Fruit fly (Drosophila melanogaster) whole organism, embryonic: ENCODE measurements around the gene Sec61alpha.

ENCODE experiments used
- CG10959 ChIP-seq: fragments of 200-800 bp; sonication (Bioruptor generic); IDR thresholded peaks from 2 replicates; pipeline ENCODE4 v1.3.6; 2022; ENCODE audit warnings: missing biosample characterization, missing genetic modification characterization
- CG11695 ChIP-seq: fragments of 200-800 bp; sonication (Bioruptor generic); IDR thresholded peaks from 3 replicates; pipeline ENCODE4 v1.3.6; 2022; ENCODE audit warnings: missing biosample characterization, missing genetic modification characterization
- CG12071 ChIP-seq: fragments of 200-800 bp; sonication (Bioruptor generic); optimal IDR thresholded peaks from 3 replicates; lab custom pipeline; 2018; ENCODE audit warnings: missing biosample characterization, mild to moderate bottlenecking, missing genetic modification characterization
- CG12659 ChIP-seq: fragments of 200-800 bp; sonication (Bioruptor generic); optimal IDR thresholded peaks from 3 replicates; lab custom pipeline; 2017; ENCODE audit warnings: mild to moderate bottlenecking, missing biosample characterization, missing genetic modification reagents, missing genetic modification characterization
- CG12769 ChIP-seq: fragments of 200-800 bp; sonication (Bioruptor generic); optimal IDR thresholded peaks from 2 replicates; lab custom pipeline; 2019; ENCODE audit warnings: missing biosample characterization, mild to moderate bottlenecking, missing genetic modification characterization, moderate library complexity
- CG13894 ChIP-seq: fragments of 200-800 bp; sonication (Bioruptor generic); optimal IDR thresholded peaks from 3 replicates; lab custom pipeline; 2018; ENCODE audit warnings: missing biosample characterization, mild to moderate bottlenecking, missing genetic modification characterization, moderate library complexity
- CG14710 ChIP-seq: fragments of 200-800 bp; sonication (Bioruptor generic); optimal IDR thresholded peaks from 3 replicates; lab custom pipeline; 2019; ENCODE audit warnings: missing biosample characterization, mild to moderate bottlenecking, missing genetic modification characterization, moderate library complexity
- CG15269 ChIP-seq: fragments of 200-800 bp; sonication (Bioruptor generic); optimal IDR thresholded peaks from 2 replicates; lab custom pipeline; 2018; ENCODE audit warnings: missing biosample characterization, mild to moderate bottlenecking, missing genetic modification characterization, moderate library complexity
- CG15514 ChIP-seq: fragments of 200-800 bp; sonication (Bioruptor generic); optimal IDR thresholded peaks from 3 replicates; lab custom pipeline; 2017; ENCODE audit warnings: missing biosample characterization, missing genetic modification characterization, mild to moderate bottlenecking, moderate library complexity, missing genetic modification reagents
- CG17186 ChIP-seq: fragments of 200-800 bp; sonication (Bioruptor generic); optimal IDR thresholded peaks from 3 replicates; lab custom pipeline; 2017; ENCODE audit warnings: missing biosample characterization, missing genetic modification reagents, missing genetic modification characterization
- CG17361 ChIP-seq: fragments of 200-800 bp; sonication (Bioruptor generic); IDR thresholded peaks from 3 replicates; pipeline ENCODE4 v1.3.6; 2022; ENCODE audit warnings: missing biosample characterization, missing genetic modification characterization
- CG17802 ChIP-seq: fragments of 200-800 bp; sonication (Bioruptor generic); optimal IDR thresholded peaks from 2 replicates; lab custom pipeline; 2018; ENCODE audit warnings: missing biosample characterization, mild to moderate bottlenecking, missing genetic modification characterization, moderate library complexity
- CG18764 ChIP-seq: fragments of 200-800 bp; sonication (Bioruptor generic); optimal IDR thresholded peaks from 3 replicates; lab custom pipeline; 2016; ENCODE audit warnings: missing biosample characterization, missing genetic modification characterization
- CG2116 ChIP-seq: fragments of 200-800 bp; sonication (Bioruptor generic); optimal IDR thresholded peaks from 3 replicates; lab custom pipeline; 2018; ENCODE audit warnings: missing biosample characterization, mild to moderate bottlenecking, missing genetic modification characterization
- CG2712 ChIP-seq: fragments of 200-800 bp; optimal IDR thresholded peaks from 3 replicates; lab custom pipeline; 2019; ENCODE audit warnings: missing biosample characterization, mild to moderate bottlenecking, missing genetic modification characterization, moderate library complexity
- CG3281 ChIP-seq: fragments of 200-800 bp; sonication (Bioruptor generic); optimal IDR thresholded peaks from 3 replicates; lab custom pipeline; 2017; ENCODE audit warnings: missing biosample characterization, mild to moderate bottlenecking, missing genetic modification characterization
- CG33213 ChIP-seq: fragments of 200-800 bp; sonication (Bioruptor generic); optimal IDR thresholded peaks from 3 replicates; lab custom pipeline; 2016; ENCODE audit warnings: missing biosample characterization, missing genetic modification characterization
- CG34224 ChIP-seq: fragments of 200-800 bp; sonication (Bioruptor generic); IDR thresholded peaks from 3 replicates; pipeline ENCODE4 v1.3.6; 2022; ENCODE audit warnings: missing biosample characterization, missing genetic modification characterization; ENCODE audit not compliant: partially characterized antibody
- CG4707 ChIP-seq: fragments of 200-800 bp; sonication (Bioruptor generic); optimal IDR thresholded peaks from 2 replicates; lab custom pipeline; 2018; ENCODE audit warnings: missing biosample characterization, mild to moderate bottlenecking, missing genetic modification characterization, moderate library complexity
- CG7839 ChIP-seq: fragments of 200-800 bp; sonication (Bioruptor generic); optimal IDR thresholded peaks from 3 replicates; lab custom pipeline; 2018; ENCODE audit warnings: missing biosample characterization, mild to moderate bottlenecking, missing genetic modification characterization, moderate library complexity
- CG8281 ChIP-seq: fragments of 200-800 bp; sonication (Bioruptor generic); optimal IDR thresholded peaks from 2 replicates; lab custom pipeline; 2018; ENCODE audit warnings: missing biosample characterization, mild to moderate bottlenecking, missing genetic modification characterization, moderate library complexity
- CG9437 ChIP-seq: fragments of 200-800 bp; sonication (Bioruptor generic); optimal IDR thresholded peaks from 2 replicates; lab custom pipeline; 2018; ENCODE audit warnings: missing biosample characterization, mild to moderate bottlenecking, missing genetic modification characterization
- CG9797 ChIP-seq: fragments of 200-800 bp; sonication (Bioruptor generic); optimal IDR thresholded peaks from 3 replicates; lab custom pipeline; 2018; ENCODE audit warnings: missing biosample characterization, mild to moderate bottlenecking, missing genetic modification characterization
- Deaf1 ChIP-seq: fragments of 200-800 bp; optimal IDR thresholded peaks from 3 replicates; lab custom pipeline; 2019; ENCODE audit warnings: missing biosample characterization, mild to moderate bottlenecking, missing genetic modification characterization, moderate library complexity
- Dp ChIP-seq: fragments of 200-800 bp; sonication (Bioruptor generic); optimal IDR thresholded peaks from 2 replicates; lab custom pipeline; 2018; ENCODE audit warnings: missing biosample characterization, mild to moderate bottlenecking, missing genetic modification characterization, moderate library complexity
- Dref ChIP-seq: fragments of 200-800 bp; sonication (Bioruptor generic); IDR thresholded peaks from 2 replicates; pipeline ENCODE4 v1.3.6; 2022; ENCODE audit warnings: missing biosample characterization, missing genetic modification characterization
- Drgx ChIP-seq: fragments of 200-800 bp; sonication (Bioruptor generic); IDR thresholded peaks from 2 replicates; pipeline ENCODE4 v1.3.6; 2022; ENCODE audit warnings: missing biosample characterization, missing genetic modification characterization
- ERR ChIP-seq: fragments of 200-800 bp; sonication (Bioruptor generic); optimal IDR thresholded peaks from 2 replicates; lab custom pipeline; 2016; ENCODE audit warnings: missing biosample characterization, missing genetic modification characterization
- Eip74EF ChIP-seq, 2 experiments: fragments of 200-800 bp in 1 of 2; fragments of >200 bp in 1 of 2; sonication (Bioruptor generic) in 1 of 2; optimal IDR thresholded peaks; 2 replicates each; lab custom pipeline; 2017 to 2019; ENCODE audit warnings: missing biosample characterization in 2 of 2, missing genetic modification characterization in 2 of 2, mild to moderate bottlenecking in 1 of 2, moderate library complexity in 1 of 2
- HmgZ ChIP-seq: fragments of 200-800 bp; sonication (Bioruptor generic); optimal IDR thresholded peaks from 2 replicates; lab custom pipeline; 2018; ENCODE audit warnings: missing biosample characterization, mild to moderate bottlenecking, missing genetic modification characterization
- NC2β ChIP-seq: fragments of 200-800 bp; sonication (Bioruptor generic); optimal IDR thresholded peaks from 2 replicates; lab custom pipeline; 2016; ENCODE audit warnings: missing biosample characterization, missing genetic modification characterization
- Scr ChIP-seq: fragments of 200-800 bp; sonication (Bioruptor generic); IDR thresholded peaks from 2 replicates; pipeline ENCODE4 v1.3.6; 2022; ENCODE audit warnings: missing biosample characterization, missing genetic modification characterization; ENCODE audit not compliant: partially characterized antibody
- Sin3A ChIP-seq: fragments of >200 bp; optimal IDR thresholded peaks from 2 replicates; lab custom pipeline; 2018
- ab ChIP-seq: fragments of 200-800 bp; sonication (Bioruptor generic); optimal IDR thresholded peaks from 2 replicates; lab custom pipeline; 2016; ENCODE audit warnings: missing biosample characterization, missing genetic modification characterization
- ara ChIP-seq: fragments of 200-800 bp; sonication (Bioruptor generic); IDR thresholded peaks from 2 replicates; pipeline ENCODE4 v1.3.6; 2022; ENCODE audit warnings: missing biosample characterization, missing genetic modification characterization
- bbx ChIP-seq: fragments of 200-800 bp; sonication (Bioruptor generic); IDR thresholded peaks from 2 replicates; pipeline ENCODE4 v1.3.6; 2022; ENCODE audit warnings: missing biosample characterization, missing genetic modification characterization; ENCODE audit not compliant: partially characterized antibody
- chinmo ChIP-seq: fragments of 200-800 bp; sonication (Bioruptor generic); IDR thresholded peaks from 4 replicates; pipeline ENCODE4 v1.3.6; 2022; ENCODE audit warnings: missing biosample characterization, missing genetic modification characterization; ENCODE audit not compliant: partially characterized antibody
- chn ChIP-seq: fragments of 200-800 bp; sonication (Bioruptor generic); optimal IDR thresholded peaks from 2 replicates; lab custom pipeline; 2016; ENCODE audit warnings: missing biosample characterization, missing genetic modification characterization
- her ChIP-seq: fragments of 200-800 bp; sonication (Bioruptor generic); optimal IDR thresholded peaks from 2 replicates; lab custom pipeline; 2016; ENCODE audit warnings: missing biosample characterization, missing genetic modification characterization
- hkb ChIP-seq, 2 experiments: fragments of 200-800 bp in 1 of 2; fragments of >200 bp in 1 of 2; sonication (Bioruptor generic) in 1 of 2; IDR thresholded peaks in 1 of 2; optimal IDR thresholded peaks in 1 of 2; 2 replicates each; pipeline versions ENCODE4 v1.3.6 to Lab custom; 2017 to 2022; ENCODE audit warnings: missing biosample characterization in 1 of 2, missing genetic modification characterization in 1 of 2
- mirr ChIP-seq: fragments of 200-800 bp; sonication (Bioruptor generic); optimal IDR thresholded peaks from 3 replicates; lab custom pipeline; 2018; ENCODE audit warnings: missing biosample characterization, mild to moderate bottlenecking, missing genetic modification characterization
- nerfin-2 ChIP-seq: fragments of 200-800 bp; sonication (Bioruptor generic); IDR thresholded peaks from 2 replicates; pipeline ENCODE4 v1.3.6; 2022; ENCODE audit warnings: missing biosample characterization, missing genetic modification characterization; ENCODE audit not compliant: partially characterized antibody
- onecut ChIP-seq: fragments of 200-800 bp; sonication (Bioruptor generic); IDR thresholded peaks from 2 replicates; pipeline ENCODE4 v1.3.6; 2022; ENCODE audit warnings: missing biosample characterization, missing genetic modification characterization
- pum ChIP-seq: fragments of 200-800 bp; sonication (Bioruptor generic); optimal IDR thresholded peaks from 2 replicates; lab custom pipeline; 2016; ENCODE audit warnings: missing biosample characterization, missing genetic modification characterization
- sug ChIP-seq: fragments of 200-800 bp; optimal IDR thresholded peaks from 2 replicates; lab custom pipeline; 2019; ENCODE audit warnings: missing biosample characterization, mild to moderate bottlenecking, missing genetic modification characterization, moderate library complexity
- unpg ChIP-seq: fragments of 200-800 bp; sonication (Bioruptor generic); optimal IDR thresholded peaks from 3 replicates; lab custom pipeline; 2018; ENCODE audit warnings: missing biosample characterization, mild to moderate bottlenecking, missing genetic modification characterization, moderate library complexity
- zfh2 ChIP-seq: fragments of 200-800 bp; sonication (Bioruptor generic); optimal IDR thresholded peaks from 2 replicates; lab custom pipeline; 2016; ENCODE audit warnings: missing biosample characterization, missing genetic modification characterization

The Sec61alpha gene

DNA sequence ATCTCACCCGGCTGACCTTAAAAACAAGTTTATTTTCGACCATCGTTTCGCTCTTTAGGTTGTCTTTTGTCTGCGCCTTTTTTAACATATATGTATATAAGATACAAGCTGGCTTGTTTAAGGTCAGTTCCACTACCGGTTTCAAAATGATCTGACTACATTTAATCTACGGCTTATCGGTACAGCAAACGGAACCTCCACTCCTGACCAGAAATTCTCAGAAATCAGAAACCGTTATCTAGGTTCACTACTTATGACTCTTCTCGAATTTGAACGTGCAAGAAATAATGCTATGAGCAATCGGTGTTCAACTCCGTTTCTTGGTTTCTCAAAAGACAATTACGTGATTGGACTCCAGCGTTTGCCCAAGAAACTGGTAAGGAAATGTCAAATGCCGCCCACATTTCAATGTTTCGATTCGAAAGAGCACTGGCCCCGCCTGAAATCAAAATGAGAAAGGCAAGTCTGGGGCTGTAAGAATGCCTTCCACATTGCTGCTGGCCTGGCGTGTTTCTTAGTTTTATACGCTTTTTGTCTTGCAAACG, 10.2 kb downstream of the Sec61alpha start (continued):
- TF ChIP-seq CG17361 (GFP tag; lab: Robert Waterston, UW) (no peak), CG17802 (tag; lab: Kevin White, UChicago) (no peak), CG15269 (peak; percentile 31), Eip74EF (GFP tag; optimal IDR thresholded peaks at IDR 0.05; lab: Kevin White, UChicago) (peak in 1 of 2 experiments; percentile 18), CG11695 (GFP tag; lab: Robert Waterston, UW) (peak; percentile 55; the same call in 2 of the 3 replicates), ab (GFP tag; lab: Kevin White, UChicago) (no peak), CG3281 (GFP tag; lab: Kevin White, UChicago) (no peak), Drgx (GFP tag; lab: Robert Waterston, UW) (no peak), CG18764 (no peak), CG15514 (GFP tag; lab: Kevin White, UChicago) (no peak), CG10959 (GFP tag; lab: Robert Waterston, UW) (no peak), CG8281 (tag; lab: Kevin White, UChicago) (no peak), pum (GFP tag; lab: Kevin White, UChicago) (no peak), Sin3A (lab: Kevin White, UChicago) (no peak), ara (GFP tag; lab: Robert Waterston, UW) (no peak)

DNA sequence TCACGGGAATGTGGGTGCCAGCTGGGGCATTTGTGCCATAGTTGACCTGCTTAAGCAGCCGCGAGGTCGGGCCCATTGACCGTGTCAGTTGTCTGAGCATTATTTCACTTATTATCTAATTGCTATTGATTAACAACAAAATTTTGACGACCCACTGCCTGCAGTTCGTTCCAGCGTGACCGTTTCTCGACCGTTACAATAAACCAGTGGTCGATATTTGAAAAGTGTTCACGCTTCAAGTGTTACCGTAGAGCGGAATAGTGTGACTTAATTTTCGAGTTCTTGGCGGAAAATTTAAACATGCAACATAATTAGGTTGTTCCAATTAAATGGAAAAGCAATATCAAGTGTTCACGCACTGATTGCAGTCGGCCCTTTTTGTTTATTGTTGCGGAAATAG, 12.9 kb downstream of the Sec61alpha start, which contains the start of gene HemK1:
HemK1 (minus strand) TSS at position 190 of the 400 bp plus-strand sequence.
- peak; percentile 45 for TF ChIP-seq NC2β (GFP tag; lab: Kevin White, UChicago)
- peak; percentile 98 for TF ChIP-seq Dp
- peak; percentile 50 for TF ChIP-seq CG12769
- peak; percentile 53 for TF ChIP-seq sug (tag; lab: Kevin White, UChicago)
- TF ChIP-seq onecut (GFP tag; lab: Robert Waterston, UW): peak; percentile 78
- TF ChIP-seq Dref (GFP tag; lab: Robert Waterston, UW): peak; percentile 38; the same call in 1 of the 2 replicates
- no peak for TF ChIP-seq CG9437 (GFP tag; lab: Kevin White, UChicago)
- peak; percentile 45 for TF ChIP-seq CG17186 (GFP tag; lab: Kevin White, UChicago)
- 0 out of 3 replicates have a peak, but pooled peaks have one; percentile 38 for TF ChIP-seq CG34224 (GFP tag; lab: Robert Waterston, UW)
- peak; percentile 72 for TF ChIP-seq CG12659 (GFP tag; lab: Kevin White, UChicago)
- TF ChIP-seq CG12071: no peak
- peak; percentile 18 for TF ChIP-seq ERR
- peak; percentile 72 for TF ChIP-seq CG14710 (tag; lab: Kevin White, UChicago)
- no peak for TF ChIP-seq bbx (GFP tag; lab: Robert Waterston, UW)
- TF ChIP-seq CG13894 (tag; lab: Kevin White, UChicago): peak; percentile 26
- no peak for TF ChIP-seq CG7839 (tag; lab: Kevin White, UChicago)
- TF ChIP-seq hkb (optimal IDR thresholded peaks at IDR 0.05; lab: Kevin White, UChicago): no peak
- no peak for TF ChIP-seq hkb (GFP tag; IDR thresholded peaks at IDR 0.05; lab: Robert Waterston, UW)
- peak; percentile 27 for TF ChIP-seq her (GFP tag; lab: Kevin White, UChicago)
- peak; percentile 50 for TF ChIP-seq Scr (GFP tag; lab: Robert Waterston, UW)
- peak; percentile 14 for TF ChIP-seq Deaf1 (tag; lab: Kevin White, UChicago)
- TF ChIP-seq CG9797: peak; percentile 99
- TF ChIP-seq HmgZ (tag; lab: Kevin White, UChicago): peak; percentile 78
- peak; percentile 42 for TF ChIP-seq CG2116 (GFP tag; lab: Kevin White, UChicago)
- TF ChIP-seq CG4707 (GFP tag; lab: Kevin White, UChicago): peak; percentile 5
- peak; percentile 19 for TF ChIP-seq chn (GFP tag; lab: Kevin White, UChicago)
- peak; percentile 75 for TF ChIP-seq CG33213 (GFP tag; lab: Kevin White, UChicago)
- peak; percentile 56; the same call in 1 of the 4 replicates for TF ChIP-seq chinmo
- TF ChIP-seq CG15514 (GFP tag; lab: Kevin White, UChicago): peak; percentile 84
- peak; percentile 47; the same call in 1 of the 2 replicates for TF ChIP-seq nerfin-2 (GFP tag; lab: Robert Waterston, UW)
- TF ChIP-seq unpg (GFP tag; lab: Kevin White, UChicago): no peak
- peak; percentile 17 for TF ChIP-seq CG2712 (tag; lab: Kevin White, UChicago)
- peak; percentile 4 for TF ChIP-seq zfh2 (GFP tag; lab: Kevin White, UChicago)
- peak; percentile 0 for TF ChIP-seq mirr (GFP tag; lab: Kevin White, UChicago)
